Fruit fly (Drosophila melanogaster) whole organism, embryonic: ENCODE data around the gene Jon99Ci.

Experiments used
- Adf1 ChIP-seq: fragments of 200-800 bp; sonication (Bioruptor generic); IDR thresholded peaks from 2 replicates; pipeline ENCODE4 v1.3.6; 2022; ENCODE audit warnings: missing biosample characterization, missing genetic modification characterization
- Blimp-1 ChIP-seq: fragments of 200-800 bp; sonication (Bioruptor generic); optimal IDR thresholded peaks from 3 replicates; lab custom pipeline; 2018; ENCODE audit warnings: missing biosample characterization, missing genetic modification characterization, mild to moderate bottlenecking, moderate library complexity, missing genetic modification reagents
- CG10147 ChIP-seq: fragments of 200-800 bp; sonication (Bioruptor generic); optimal IDR thresholded peaks from 2 replicates; lab custom pipeline; 2019; ENCODE audit warnings: missing biosample characterization, mild to moderate bottlenecking, missing genetic modification characterization, moderate library complexity
- CG10209 ChIP-seq: fragments of 200-800 bp; sonication (Bioruptor generic); optimal IDR thresholded peaks from 3 replicates; lab custom pipeline; 2017; ENCODE audit warnings: missing biosample characterization, mild to moderate bottlenecking, missing genetic modification characterization, missing genetic modification reagents
- CG10565 ChIP-seq: fragments of 200-800 bp; sonication (Bioruptor generic); optimal IDR thresholded peaks from 3 replicates; lab custom pipeline; 2016; ENCODE audit warnings: missing biosample characterization, mild to moderate bottlenecking, missing genetic modification characterization
- CG11085 ChIP-seq: fragments of 200-800 bp; sonication (Bioruptor generic); IDR thresholded peaks from 2 replicates; pipeline ENCODE4 v1.3.6; 2022; ENCODE audit warnings: missing biosample characterization, missing genetic modification characterization
- CG11696 ChIP-seq: fragments of 200-800 bp; sonication (Bioruptor generic); IDR thresholded peaks from 2 replicates; pipeline ENCODE4 v1.3.6; 2022; ENCODE audit warnings: missing biosample characterization, missing genetic modification characterization
- CG15269 ChIP-seq: fragments of 200-800 bp; sonication (Bioruptor generic); optimal IDR thresholded peaks from 2 replicates; lab custom pipeline; 2018; ENCODE audit warnings: missing biosample characterization, mild to moderate bottlenecking, missing genetic modification characterization, moderate library complexity
- CG1529 ChIP-seq: fragments of 200-800 bp; sonication (Bioruptor generic); optimal IDR thresholded peaks from 3 replicates; lab custom pipeline; 2018; ENCODE audit warnings: missing biosample characterization, missing genetic modification characterization
- CG16815 ChIP-seq: fragments of 200-800 bp; sonication (Bioruptor generic); optimal IDR thresholded peaks from 3 replicates; lab custom pipeline; 2017; ENCODE audit warnings: missing biosample characterization, mild to moderate bottlenecking, missing genetic modification characterization
- CG17359 ChIP-seq: fragments of 200-800 bp; sonication (Bioruptor generic); optimal IDR thresholded peaks from 3 replicates; lab custom pipeline; 2018; ENCODE audit warnings: missing biosample characterization, mild to moderate bottlenecking, missing genetic modification characterization, moderate library complexity
- CG18599 ChIP-seq: fragments of 200-800 bp; sonication (Bioruptor generic); optimal IDR thresholded peaks from 3 replicates; lab custom pipeline; 2017; ENCODE audit warnings: missing biosample characterization, missing genetic modification characterization, mild to moderate bottlenecking, moderate library complexity, missing genetic modification reagents
- CG2678 ChIP-seq: fragments of 200-800 bp; sonication (Bioruptor generic); optimal IDR thresholded peaks from 3 replicates; lab custom pipeline; 2019; ENCODE audit warnings: missing biosample characterization, mild to moderate bottlenecking, missing genetic modification characterization, moderate library complexity
- CG42726 ChIP-seq: fragments of 200-800 bp; sonication (Bioruptor generic); IDR thresholded peaks from 2 replicates; pipeline ENCODE4 v1.3.6; 2022; ENCODE audit warnings: missing biosample characterization, missing genetic modification characterization; ENCODE audit not compliant: partially characterized antibody
- CG6854 ChIP-seq: fragments of 200-800 bp; sonication (Bioruptor generic); optimal IDR thresholded peaks from 3 replicates; lab custom pipeline; 2017; ENCODE audit warnings: missing biosample characterization, mild to moderate bottlenecking, missing genetic modification characterization
- CG7987 ChIP-seq: fragments of 200-800 bp; sonication (Bioruptor generic); optimal IDR thresholded peaks from 2 replicates; lab custom pipeline; 2018; ENCODE audit warnings: missing biosample characterization, mild to moderate bottlenecking, missing genetic modification characterization, moderate library complexity
- CG8944 ChIP-seq: fragments of 200-800 bp; sonication (Bioruptor generic); optimal IDR thresholded peaks from 3 replicates; lab custom pipeline; 2016; ENCODE audit warnings: missing biosample characterization, missing genetic modification characterization
- Doc3 ChIP-seq: fragments of 200-800 bp; sonication (Bioruptor generic); IDR thresholded peaks from 3 replicates; pipeline ENCODE4 v1.3.6; 2022; ENCODE audit warnings: missing biosample characterization, missing genetic modification characterization; ENCODE audit not compliant: partially characterized antibody
- Gsc ChIP-seq: fragments of 200-800 bp; sonication (Bioruptor generic); IDR thresholded peaks from 2 replicates; pipeline ENCODE4 v1.3.6; 2022; ENCODE audit warnings: missing biosample characterization, missing genetic modification characterization
- HmgD ChIP-seq: fragments of 200-800 bp; sonication (Bioruptor generic); optimal IDR thresholded peaks from 3 replicates; lab custom pipeline; 2016; ENCODE audit warnings: missing biosample characterization, missing genetic modification characterization
- Lhr ChIP-seq: fragments of 200-800 bp; sonication (Bioruptor generic); optimal IDR thresholded peaks from 3 replicates; lab custom pipeline; 2017; ENCODE audit warnings: mild to moderate bottlenecking, missing biosample characterization, missing genetic modification reagents, missing genetic modification characterization
- NC2β ChIP-seq: fragments of 200-800 bp; sonication (Bioruptor generic); optimal IDR thresholded peaks from 2 replicates; lab custom pipeline; 2016; ENCODE audit warnings: missing biosample characterization, missing genetic modification characterization
- Nf-YA ChIP-seq: fragments of 200-800 bp; sonication (Bioruptor generic); IDR thresholded peaks from 2 replicates; pipeline ENCODE4 v1.3.6; 2022; ENCODE audit warnings: missing biosample characterization, missing genetic modification characterization
- Sin3A ChIP-seq: fragments of >200 bp; optimal IDR thresholded peaks from 2 replicates; lab custom pipeline; 2018
- Ssrp ChIP-seq: fragments of 200-800 bp; sonication (Bioruptor generic); optimal IDR thresholded peaks from 2 replicates; lab custom pipeline; 2018; ENCODE audit warnings: missing biosample characterization, mild to moderate bottlenecking, missing genetic modification characterization, moderate library complexity
- TFAM ChIP-seq: fragments of 200-800 bp; sonication (Bioruptor generic); optimal IDR thresholded peaks from 2 replicates; lab custom pipeline; 2017; ENCODE audit warnings: missing biosample characterization, missing genetic modification characterization, inconsistent platforms
- amos ChIP-seq: fragments of 200-800 bp; sonication (Bioruptor generic); IDR thresholded peaks from 2 replicates; pipeline ENCODE4 v1.3.6; 2022; ENCODE audit warnings: missing biosample characterization, missing genetic modification characterization; ENCODE audit not compliant: partially characterized antibody
- ase ChIP-seq: fragments of 200-800 bp; sonication (Bioruptor generic); IDR thresholded peaks from 3 replicates; pipeline ENCODE4 v1.3.6; 2022; ENCODE audit warnings: missing biosample characterization, missing genetic modification characterization
- ato ChIP-seq: fragments of 200-800 bp; sonication (Bioruptor generic); IDR thresholded peaks from 2 replicates; pipeline ENCODE4 v1.3.6; 2022; ENCODE audit warnings: missing biosample characterization, missing genetic modification characterization; ENCODE audit not compliant: partially characterized antibody
- dati ChIP-seq: fragments of 200-800 bp; sonication (Bioruptor generic); IDR thresholded peaks from 2 replicates; pipeline ENCODE4 v1.3.6; 2022; ENCODE audit warnings: missing biosample characterization, missing genetic modification characterization
- exex ChIP-seq: fragments of 200-800 bp; sonication (Bioruptor generic); optimal IDR thresholded peaks from 4 replicates; lab custom pipeline; 2018; ENCODE audit warnings: missing biosample characterization, mild to moderate bottlenecking, missing genetic modification characterization, moderate library complexity
- fd3F ChIP-seq: fragments of 200-800 bp; sonication (Bioruptor generic); optimal IDR thresholded peaks from 2 replicates; lab custom pipeline; 2018; ENCODE audit warnings: missing biosample characterization, mild to moderate bottlenecking, missing genetic modification characterization, moderate library complexity
- fd64A ChIP-seq: fragments of 200-800 bp; sonication (Bioruptor generic); optimal IDR thresholded peaks from 3 replicates; lab custom pipeline; 2018; ENCODE audit warnings: missing biosample characterization, mild to moderate bottlenecking, missing genetic modification characterization
- grau ChIP-seq: fragments of 200-800 bp; optimal IDR thresholded peaks from 3 replicates; lab custom pipeline; 2019; ENCODE audit warnings: missing biosample characterization, mild to moderate bottlenecking, missing genetic modification characterization, moderate library complexity
- gsb-n ChIP-seq: fragments of 200-800 bp; sonication (Bioruptor generic); optimal IDR thresholded peaks from 3 replicates; lab custom pipeline; 2018; ENCODE audit warnings: missing biosample characterization, mild to moderate bottlenecking, missing genetic modification characterization
- gt ChIP-seq: fragments of 200-800 bp; sonication (Bioruptor generic); IDR thresholded peaks from 2 replicates; pipeline ENCODE4 v1.3.6; 2022; ENCODE audit warnings: missing biosample characterization, missing genetic modification characterization
- ind ChIP-seq: fragments of 200-800 bp; sonication (Bioruptor generic); optimal IDR thresholded peaks from 3 replicates; lab custom pipeline; 2016; ENCODE audit warnings: missing biosample characterization, missing genetic modification characterization
- ken ChIP-seq: fragments of 200-800 bp; sonication (Bioruptor generic); IDR thresholded peaks from 3 replicates; pipeline ENCODE4 v1.3.6; 2022; ENCODE audit warnings: missing biosample characterization, missing genetic modification characterization
- kni ChIP-seq: fragments of 200-800 bp; sonication (Bioruptor generic); optimal IDR thresholded peaks from 3 replicates; lab custom pipeline; 2017; ENCODE audit warnings: mild to moderate bottlenecking, missing biosample characterization, missing genetic modification reagents, missing genetic modification characterization
- knrl ChIP-seq: fragments of 200-800 bp; sonication (Bioruptor generic); IDR thresholded peaks from 3 replicates; pipeline ENCODE4 v1.3.6; 2022; ENCODE audit warnings: missing biosample characterization, missing genetic modification characterization; ENCODE audit not compliant: partially characterized antibody
- lilli ChIP-seq: fragments of 200-800 bp; sonication (Bioruptor generic); optimal IDR thresholded peaks from 3 replicates; lab custom pipeline; 2016; ENCODE audit warnings: missing biosample characterization, missing genetic modification characterization
- nau ChIP-seq: fragments of 200-800 bp; sonication (Bioruptor generic); optimal IDR thresholded peaks from 3 replicates; lab custom pipeline; 2017; ENCODE audit warnings: missing biosample characterization, mild to moderate bottlenecking, missing genetic modification characterization, missing genetic modification reagents
- oc ChIP-seq: fragments of 200-800 bp; sonication (Bioruptor generic); optimal IDR thresholded peaks from 2 replicates; lab custom pipeline; 2018; ENCODE audit warnings: missing biosample characterization, mild to moderate bottlenecking, missing genetic modification characterization, moderate library complexity
- ranshi ChIP-seq: fragments of 200-800 bp; sonication (Bioruptor generic); IDR thresholded peaks from 2 replicates; pipeline ENCODE4 v1.3.6; 2022; ENCODE audit warnings: missing biosample characterization, missing genetic modification characterization
- ro ChIP-seq: fragments of 200-800 bp; sonication (Bioruptor generic); IDR thresholded peaks from 2 replicates; pipeline ENCODE4 v1.3.6; 2022; ENCODE audit warnings: missing biosample characterization, missing genetic modification characterization
- run ChIP-seq: fragments of 200-800 bp; sonication (Bioruptor generic); optimal IDR thresholded peaks from 3 replicates; lab custom pipeline; 2018; ENCODE audit warnings: missing biosample characterization, mild to moderate bottlenecking, missing genetic modification characterization
- sug ChIP-seq: fragments of 200-800 bp; optimal IDR thresholded peaks from 2 replicates; lab custom pipeline; 2019; ENCODE audit warnings: missing biosample characterization, mild to moderate bottlenecking, missing genetic modification characterization, moderate library complexity
- tap ChIP-seq: fragments of 200-800 bp; optimal IDR thresholded peaks from 3 replicates; lab custom pipeline; 2019; ENCODE audit warnings: missing biosample characterization, mild to moderate bottlenecking, missing genetic modification characterization, moderate library complexity
- toy ChIP-seq: fragments of 200-800 bp; sonication (Bioruptor generic); IDR thresholded peaks from 2 replicates; pipeline ENCODE4 v1.3.6; 2022; ENCODE audit warnings: missing biosample characterization, missing genetic modification characterization
- usp ChIP-seq: fragments of >200 bp; optimal IDR thresholded peaks from 2 replicates; lab custom pipeline; 2017; ENCODE audit warnings: missing biosample characterization, missing genetic modification characterization
- yki ChIP-seq: fragments of >200 bp; optimal IDR thresholded peaks from 3 replicates; lab custom pipeline; 2018

Jon99Ci gene

DNA sequence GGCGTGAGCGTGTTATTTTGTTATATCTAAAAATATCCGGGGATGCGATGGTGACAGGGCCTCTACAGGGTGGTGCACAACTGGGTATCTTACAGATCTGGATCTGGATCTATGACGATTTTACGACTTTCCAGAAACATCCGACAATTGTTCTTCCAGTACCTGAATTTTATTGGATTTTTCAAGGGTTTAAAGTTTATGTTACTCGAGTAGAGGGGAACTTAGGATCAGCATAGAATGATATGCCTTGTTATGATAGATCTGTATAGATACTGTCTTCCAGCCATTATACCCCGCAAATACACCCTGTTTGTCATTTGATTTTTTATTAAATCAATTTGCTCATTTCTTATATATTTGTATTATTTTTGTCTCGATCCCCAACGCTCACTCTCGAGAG, 31.6 kb downstream of the Jon99Ci start (continued):
- TF ChIP-seq HmgD (GFP tag; lab: Kevin White, UChicago) (no peak), knrl (GFP tag; lab: Robert Waterston, UW) (no peak), kni (GFP tag; lab: Kevin White, UChicago) (no peak), gt (GFP tag; lab: Robert Waterston, UW) (no peak), toy (GFP tag; lab: Robert Waterston, UW) (0 out of 2 replicates have a peak, but pooled peaks have one; percentile 30), yki (lab: Kevin White, UChicago) (no peak), oc (tag; lab: Kevin White, UChicago) (no peak), Sin3A (no peak), usp (no peak), Nf-YA (GFP tag; lab: Robert Waterston, UW) (no peak), Doc3 (no peak), run (tag; lab: Kevin White, UChicago) (peak; percentile 38), ind (GFP tag; lab: Kevin White, UChicago) (peak; percentile 63), TFAM (no peak), CG11085 (no peak), exex (tag; lab: Kevin White, UChicago) (peak; percentile 20), CG6854 (GFP tag; lab: Kevin White, UChicago) (no peak), Lhr (GFP tag; lab: Kevin White, UChicago) (no peak), ase (GFP tag; lab: Robert Waterston, UW) (0 out of 3 replicates have a peak, but pooled peaks have one; percentile 54), amos (GFP tag; lab: Robert Waterston, UW) (no peak), ato (GFP tag; lab: Robert Waterston, UW) (no peak), CG1529 (GFP tag; lab: Kevin White, UChicago) (peak; percentile 23), fd3F (GFP tag; lab: Kevin White, UChicago) (peak; percentile 63), CG11696 (0 out of 2 replicates have a peak, but pooled peaks have one; percentile 27), lilli (peak; percentile 53), CG8944 (peak; percentile 35), CG16815 (GFP tag; lab: Kevin White, UChicago) (no peak), Blimp-1 (GFP tag; lab: Kevin White, UChicago) (peak; percentile 36), dati (GFP tag; lab: Robert Waterston, UW) (no peak), CG10209 (GFP tag; lab: Kevin White, UChicago) (peak; percentile 57), CG18599 (GFP tag; lab: Kevin White, UChicago) (peak; percentile 62), grau (tag; lab: Kevin White, UChicago) (peak; percentile 79), gsb-n (tag; lab: Kevin White, UChicago) (no peak), tap (tag; lab: Kevin White, UChicago) (peak; percentile 61), CG2678 (tag; lab: Kevin White, UChicago) (peak; percentile 84), CG15269 (peak; percentile 80), ken (GFP tag; lab: Robert Waterston, UW) (no peak), fd64A (no peak), CG17359 (peak; percentile 61), CG42726 (no peak), nau (GFP tag; lab: Kevin White, UChicago) (no peak), sug (peak; percentile 66), NC2β (GFP tag; lab: Kevin White, UChicago) (no peak), ranshi (peak; percentile 13; the same call in 1 of the 2 replicates), CG7987 (GFP tag; lab: Kevin White, UChicago) (no peak), Ssrp (tag; lab: Kevin White, UChicago) (peak; percentile 36), CG10565 (GFP tag; lab: Kevin White, UChicago) (no peak), Gsc (GFP tag; lab: Robert Waterston, UW) (no peak), CG10147 (GFP tag; lab: Kevin White, UChicago) (peak; percentile 59), ro (GFP tag; lab: Robert Waterston, UW) (no peak), Adf1 (GFP tag; lab: Robert Waterston, UW) (no peak)
